Fruit fly (Drosophila melanogaster) whole organism, embryonic: ENCODE measurements around the gene tHMG1.
A peak's percentile ranks its signal among the peaks of the same experiment; 100 is the strongest.

Source experiments
- Atf-2 ChIP-seq: fragments of 200-800 bp; sonication (Bioruptor generic); optimal IDR thresholded peaks from 2 replicates; lab custom pipeline; 2016; ENCODE audit warnings: missing biosample characterization, missing genetic modification characterization
- Bteb2 ChIP-seq: fragments of 200-800 bp; sonication (Bioruptor generic); optimal IDR thresholded peaks from 2 replicates; lab custom pipeline; 2016; ENCODE audit warnings: missing biosample characterization, missing genetic modification characterization
- CG10274 ChIP-seq: fragments of 200-800 bp; sonication (Bioruptor generic); optimal IDR thresholded peaks from 3 replicates; lab custom pipeline; 2017; ENCODE audit warnings: missing biosample characterization, mild to moderate bottlenecking, missing genetic modification characterization
- CG10654 ChIP-seq: fragments of 200-800 bp; sonication (Bioruptor generic); optimal IDR thresholded peaks from 2 replicates; lab custom pipeline; 2016; ENCODE audit warnings: missing biosample characterization, missing genetic modification characterization
- CG13123 ChIP-seq: fragments of 200-800 bp; sonication (Bioruptor generic); optimal IDR thresholded peaks from 2 replicates; lab custom pipeline; 2016; ENCODE audit warnings: missing biosample characterization, missing genetic modification characterization
- CG14860 ChIP-seq: fragments of 200-800 bp; sonication (Bioruptor generic); IDR thresholded peaks from 3 replicates; pipeline ENCODE4 v1.3.6; 2022; ENCODE audit warnings: missing biosample characterization, missing genetic modification characterization; ENCODE audit not compliant: partially characterized antibody
- CG2120 ChIP-seq: fragments of 200-800 bp; sonication (Bioruptor generic); optimal IDR thresholded peaks from 3 replicates; lab custom pipeline; 2016; ENCODE audit warnings: missing biosample characterization, missing genetic modification characterization
- CG2129 ChIP-seq: fragments of 200-800 bp; sonication (Bioruptor generic); IDR thresholded peaks from 2 replicates; pipeline ENCODE4 v1.3.6; 2022; ENCODE audit warnings: missing biosample characterization, missing genetic modification characterization; ENCODE audit not compliant: partially characterized antibody
- CG43689 ChIP-seq: fragments of 200-800 bp; sonication (Bioruptor generic); IDR thresholded peaks from 2 replicates; pipeline ENCODE4 v1.3.6; 2022; ENCODE audit warnings: missing biosample characterization, missing genetic modification characterization
- CG7357 ChIP-seq: fragments of 200-800 bp; sonication (Bioruptor generic); IDR thresholded peaks from 3 replicates; pipeline ENCODE4 v1.3.6; 2022; ENCODE audit warnings: missing biosample characterization, missing genetic modification characterization
- CG7839 ChIP-seq: fragments of 200-800 bp; sonication (Bioruptor generic); optimal IDR thresholded peaks from 3 replicates; lab custom pipeline; 2018; ENCODE audit warnings: missing biosample characterization, mild to moderate bottlenecking, missing genetic modification characterization, moderate library complexity
- CG8388 ChIP-seq: fragments of 200-800 bp; sonication (Bioruptor generic); optimal IDR thresholded peaks from 2 replicates; lab custom pipeline; 2019; ENCODE audit warnings: missing biosample characterization, mild to moderate bottlenecking, missing genetic modification characterization, moderate library complexity
- CG9609 ChIP-seq: fragments of 200-800 bp; sonication (Bioruptor generic); optimal IDR thresholded peaks from 3 replicates; lab custom pipeline; 2016; ENCODE audit warnings: missing biosample characterization, missing genetic modification characterization
- Camta ChIP-seq: fragments of 200-800 bp; sonication (Bioruptor generic); optimal IDR thresholded peaks from 2 replicates; lab custom pipeline; 2016; ENCODE audit warnings: missing biosample characterization, missing genetic modification characterization
- Dip3 ChIP-seq: fragments of 200-800 bp; sonication (Bioruptor generic); optimal IDR thresholded peaks from 3 replicates; lab custom pipeline; 2016; ENCODE audit warnings: missing biosample characterization, missing genetic modification characterization
- Fer2 ChIP-seq: fragments of 200-800 bp; sonication (Bioruptor generic); optimal IDR thresholded peaks from 2 replicates; lab custom pipeline; 2018; ENCODE audit warnings: missing biosample characterization, mild to moderate bottlenecking, missing genetic modification characterization, moderate library complexity
- H2.0 ChIP-seq: fragments of 200-800 bp; sonication (Bioruptor generic); IDR thresholded peaks from 2 replicates; pipeline ENCODE4 v1.3.6; 2022; ENCODE audit warnings: missing biosample characterization, missing genetic modification characterization
- Hsf ChIP-seq: fragments of 200-800 bp; sonication (Bioruptor generic); optimal IDR thresholded peaks from 3 replicates; lab custom pipeline; 2016; ENCODE audit warnings: missing biosample characterization, missing genetic modification characterization
- MESR4 ChIP-seq: fragments of 200-800 bp; sonication (Bioruptor generic); optimal IDR thresholded peaks from 2 replicates; lab custom pipeline; 2018; ENCODE audit warnings: missing biosample characterization, mild to moderate bottlenecking, missing genetic modification characterization, moderate library complexity
- Mad ChIP-seq: fragments of 200-800 bp; sonication (Bioruptor generic); optimal IDR thresholded peaks from 2 replicates; lab custom pipeline; 2016; ENCODE audit warnings: missing biosample characterization, missing genetic modification characterization
- Nf-YC ChIP-seq: fragments of 200-800 bp; optimal IDR thresholded peaks from 3 replicates; lab custom pipeline; 2019; ENCODE audit warnings: missing biosample characterization, mild to moderate bottlenecking, missing genetic modification characterization, moderate library complexity
- Spps ChIP-seq: fragments of 200-800 bp; sonication (Bioruptor generic); optimal IDR thresholded peaks from 2 replicates; lab custom pipeline; 2018; ENCODE audit warnings: missing biosample characterization, mild to moderate bottlenecking, missing genetic modification characterization
- Sry-β ChIP-seq: fragments of 200-800 bp; sonication (Bioruptor generic); optimal IDR thresholded peaks from 2 replicates; lab custom pipeline; 2018; ENCODE audit warnings: missing biosample characterization, mild to moderate bottlenecking, missing genetic modification characterization, moderate library complexity
- amos ChIP-seq: fragments of 200-800 bp; sonication (Bioruptor generic); IDR thresholded peaks from 2 replicates; pipeline ENCODE4 v1.3.6; 2022; ENCODE audit warnings: missing biosample characterization, missing genetic modification characterization; ENCODE audit not compliant: partially characterized antibody
- ara ChIP-seq: fragments of 200-800 bp; sonication (Bioruptor generic); IDR thresholded peaks from 2 replicates; pipeline ENCODE4 v1.3.6; 2022; ENCODE audit warnings: missing biosample characterization, missing genetic modification characterization
- ase ChIP-seq: fragments of 200-800 bp; sonication (Bioruptor generic); IDR thresholded peaks from 3 replicates; pipeline ENCODE4 v1.3.6; 2022; ENCODE audit warnings: missing biosample characterization, missing genetic modification characterization
- cas ChIP-seq: fragments of 200-800 bp; sonication (Bioruptor generic); IDR thresholded peaks from 2 replicates; pipeline ENCODE4 v1.3.6; 2022; ENCODE audit warnings: missing biosample characterization, missing genetic modification characterization
- chif ChIP-seq, 2 experiments: fragments of 200-800 bp; sonication (Bioruptor generic); optimal IDR thresholded peaks; 3 replicates each; lab custom pipeline; 2016; ENCODE audit warnings: missing biosample characterization in 2 of 2, missing genetic modification characterization in 2 of 2
- chn ChIP-seq: fragments of 200-800 bp; sonication (Bioruptor generic); optimal IDR thresholded peaks from 2 replicates; lab custom pipeline; 2016; ENCODE audit warnings: missing biosample characterization, missing genetic modification characterization
- corto ChIP-seq: fragments of 200-800 bp; sonication (Bioruptor generic); optimal IDR thresholded peaks from 2 replicates; lab custom pipeline; 2016; ENCODE audit warnings: missing biosample characterization, mild to moderate bottlenecking, missing genetic modification characterization, moderate library complexity
- fd96Cb ChIP-seq: fragments of 200-800 bp; sonication (Bioruptor generic); optimal IDR thresholded peaks from 2 replicates; lab custom pipeline; 2018; ENCODE audit warnings: missing biosample characterization, mild to moderate bottlenecking, missing genetic modification characterization, moderate library complexity
- fru ChIP-seq: fragments of >200 bp; optimal IDR thresholded peaks from 2 replicates; lab custom pipeline; 2017
- fu2 ChIP-seq: fragments of 200-800 bp; sonication (Bioruptor generic); optimal IDR thresholded peaks from 2 replicates; lab custom pipeline; 2016; ENCODE audit warnings: missing biosample characterization, missing genetic modification characterization
- grau ChIP-seq: fragments of 200-800 bp; optimal IDR thresholded peaks from 3 replicates; lab custom pipeline; 2019; ENCODE audit warnings: missing biosample characterization, mild to moderate bottlenecking, missing genetic modification characterization, moderate library complexity
- her ChIP-seq: fragments of 200-800 bp; sonication (Bioruptor generic); optimal IDR thresholded peaks from 2 replicates; lab custom pipeline; 2016; ENCODE audit warnings: missing biosample characterization, missing genetic modification characterization
- insv ChIP-seq, 2 experiments: fragments of 200-800 bp; sonication (Bioruptor generic); optimal IDR thresholded peaks; 3 replicates each; lab custom pipeline; 2016 to 2018; ENCODE audit warnings: missing biosample characterization in 2 of 2, missing genetic modification characterization in 2 of 2
- inv ChIP-seq: fragments of 200-800 bp; sonication (Bioruptor generic); IDR thresholded peaks from 2 replicates; pipeline ENCODE4 v1.3.6; 2022; ENCODE audit warnings: missing biosample characterization, missing genetic modification characterization; ENCODE audit not compliant: partially characterized antibody
- lmd ChIP-seq: fragments of 200-800 bp; sonication (Bioruptor generic); IDR thresholded peaks from 2 replicates; pipeline ENCODE4 v1.3.6; 2022; ENCODE audit warnings: missing biosample characterization, missing genetic modification characterization
- nerfin-1 ChIP-seq: fragments of 200-800 bp; sonication (Bioruptor generic); optimal IDR thresholded peaks from 3 replicates; lab custom pipeline; 2019; ENCODE audit warnings: missing biosample characterization, mild to moderate bottlenecking, missing genetic modification characterization, moderate library complexity
- odd ChIP-seq: fragments of 200-800 bp; sonication (Bioruptor generic); optimal IDR thresholded peaks from 2 replicates; lab custom pipeline; 2017; ENCODE audit warnings: missing biosample characterization, mild to moderate bottlenecking, missing genetic modification characterization
- pfk ChIP-seq: fragments of 200-800 bp; sonication (Bioruptor generic); optimal IDR thresholded peaks from 2 replicates; lab custom pipeline; 2018; ENCODE audit warnings: missing biosample characterization, mild to moderate bottlenecking, missing genetic modification characterization, moderate library complexity
- sd ChIP-seq: fragments of 200-800 bp; sonication (Bioruptor generic); optimal IDR thresholded peaks from 3 replicates; lab custom pipeline; 2018; ENCODE audit warnings: missing biosample characterization, mild to moderate bottlenecking, missing genetic modification characterization, moderate library complexity
- stc ChIP-seq: fragments of 200-800 bp; sonication (Bioruptor generic); IDR thresholded peaks from 2 replicates; pipeline ENCODE4 v1.3.6; 2022; ENCODE audit warnings: missing biosample characterization, missing genetic modification characterization
- tap ChIP-seq: fragments of 200-800 bp; optimal IDR thresholded peaks from 3 replicates; lab custom pipeline; 2019; ENCODE audit warnings: missing biosample characterization, mild to moderate bottlenecking, missing genetic modification characterization, moderate library complexity
- trem ChIP-seq: fragments of 200-800 bp; optimal IDR thresholded peaks from 3 replicates; lab custom pipeline; 2019; ENCODE audit warnings: missing biosample characterization, mild to moderate bottlenecking, missing genetic modification characterization, moderate library complexity
- trh ChIP-seq: fragments of 200-800 bp; sonication (Bioruptor generic); optimal IDR thresholded peaks from 2 replicates; lab custom pipeline; 2016; ENCODE audit warnings: missing biosample characterization, missing genetic modification characterization
- vnd ChIP-seq: fragments of 200-800 bp; sonication (Bioruptor generic); IDR thresholded peaks from 3 replicates; pipeline ENCODE4 v1.3.6; 2022; ENCODE audit warnings: missing biosample characterization, missing genetic modification characterization; ENCODE audit not compliant: partially characterized antibody
- zen ChIP-seq: fragments of 200-800 bp; sonication (Bioruptor generic); optimal IDR thresholded peaks from 3 replicates; lab custom pipeline; 2018; ENCODE audit warnings: missing biosample characterization, mild to moderate bottlenecking, missing genetic modification characterization, moderate library complexity
- zf30C ChIP-seq: fragments of 200-800 bp; sonication (Bioruptor generic); optimal IDR thresholded peaks from 3 replicates; lab custom pipeline; 2018; ENCODE audit warnings: missing biosample characterization, mild to moderate bottlenecking, missing genetic modification characterization

Gene tHMG1

dm6 chr3R:22524344-22525072, 32.9 kb downstream of the tHMG1 start (continued):
- TF ChIP-seq H2.0 (GFP tag; lab: Robert Waterston, UW) (0 out of 2 replicates have a peak, but pooled peaks have one; percentile 17), odd (GFP tag; lab: Kevin White, UChicago) (peak; percentile 82), Nf-YC (tag; lab: Kevin White, UChicago) (peak; percentile 28), CG2129 (GFP tag; lab: Robert Waterston, UW) (no peak), CG8388 (GFP tag; lab: Kevin White, UChicago) (no peak), zf30C (GFP tag; lab: Kevin White, UChicago) (no peak), pfk (peak; percentile 32), inv (GFP tag; lab: Robert Waterston, UW) (no peak), amos (GFP tag; lab: Robert Waterston, UW) (no peak), cas (GFP tag; lab: Robert Waterston, UW) (0 out of 2 replicates have a peak, but pooled peaks have one; percentile 16), fru (lab: Kevin White, UChicago) (no peak), MESR4 (GFP tag; lab: Kevin White, UChicago) (peak; percentile 2), CG14860 (GFP tag; lab: Robert Waterston, UW) (no peak), ara (GFP tag; lab: Robert Waterston, UW) (peak; percentile 55), her (peak; percentile 53), Atf-2 (GFP tag; lab: Kevin White, UChicago) (peak; percentile 14), CG13123 (peak; percentile 67), chif (GFP tag; optimal IDR thresholded peaks at IDR 0.05; lab: Kevin White, UChicago) (peak; percentile 5 to 22), sd (tag; lab: Kevin White, UChicago) (peak; percentile 95), CG9609 (GFP tag; lab: Kevin White, UChicago) (peak; percentile 3), tap (tag; lab: Kevin White, UChicago) (peak; percentile 41), CG10274 (no peak), Mad (GFP tag; lab: Kevin White, UChicago) (peak; percentile 34), Camta (GFP tag; lab: Kevin White, UChicago) (peak; percentile 54), nerfin-1 (peak; percentile 58), grau (tag; lab: Kevin White, UChicago) (peak; percentile 45), corto (GFP tag; lab: Kevin White, UChicago) (no peak), trem (tag; lab: Kevin White, UChicago) (no peak), insv (GFP tag; optimal IDR thresholded peaks at IDR 0.05; lab: Kevin White, UChicago) (peak in 1 of 2 experiments; percentile 23), lmd (0 out of 2 replicates have a peak, but pooled peaks have one; percentile 5), CG7357 (GFP tag; lab: Robert Waterston, UW) (no peak), Sry-β (peak; percentile 26), ase (GFP tag; lab: Robert Waterston, UW) (no peak), CG2120 (GFP tag; lab: Kevin White, UChicago) (peak; percentile 45), Spps (peak; percentile 42), CG43689 (GFP tag; lab: Robert Waterston, UW) (no peak), CG10654 (GFP tag; lab: Kevin White, UChicago) (peak; percentile 35), Bteb2 (GFP tag; lab: Kevin White, UChicago) (no peak), chn (GFP tag; lab: Kevin White, UChicago) (no peak), zen (no peak), CG7839 (peak; percentile 30), fu2 (GFP tag; lab: Kevin White, UChicago) (no peak), trh (GFP tag; lab: Kevin White, UChicago) (no peak), Hsf (GFP tag; lab: Kevin White, UChicago) (no peak), Dip3 (GFP tag; lab: Kevin White, UChicago) (no peak), stc (GFP tag; lab: Robert Waterston, UW) (peak; percentile 58; the same call in 1 of the 2 replicates), fd96Cb (tag; lab: Kevin White, UChicago) (no peak), vnd (GFP tag; lab: Robert Waterston, UW) (no peak), Fer2 (tag; lab: Kevin White, UChicago) (peak; percentile 36)
